Fruit fly (Drosophila melanogaster) whole organism, embryonic: ENCODE results near the gene Sodq.

Experiments
- Ada2b ChIP-seq: fragments of 200-800 bp; sonication (Bioruptor generic); IDR thresholded peaks from 2 replicates; pipeline ENCODE4 v1.3.6; 2022; ENCODE audit warnings: missing biosample characterization, missing genetic modification characterization
- BtbVII ChIP-seq: fragments of 200-800 bp; sonication (Bioruptor generic); optimal IDR thresholded peaks from 3 replicates; lab custom pipeline; 2017; ENCODE audit warnings: missing biosample characterization, mild to moderate bottlenecking, missing genetic modification characterization
- CG11504 ChIP-seq: fragments of 200-800 bp; sonication (Bioruptor generic); optimal IDR thresholded peaks from 3 replicates; lab custom pipeline; 2019; ENCODE audit warnings: missing biosample characterization, mild to moderate bottlenecking, missing genetic modification characterization, moderate library complexity
- CG12155 ChIP-seq: fragments of 200-800 bp; sonication (Bioruptor generic); optimal IDR thresholded peaks from 3 replicates; lab custom pipeline; 2016; ENCODE audit warnings: missing biosample characterization, missing genetic modification characterization
- CG12236 ChIP-seq: fragments of 200-800 bp; sonication (Bioruptor generic); optimal IDR thresholded peaks from 2 replicates; lab custom pipeline; 2016; ENCODE audit warnings: missing biosample characterization, missing genetic modification characterization
- CG1233 ChIP-seq: fragments of 200-800 bp; sonication (Bioruptor generic); optimal IDR thresholded peaks from 4 replicates; lab custom pipeline; 2018; ENCODE audit warnings: missing biosample characterization, mild to moderate bottlenecking, missing genetic modification characterization
- CG12659 ChIP-seq: fragments of 200-800 bp; sonication (Bioruptor generic); optimal IDR thresholded peaks from 3 replicates; lab custom pipeline; 2017; ENCODE audit warnings: mild to moderate bottlenecking, missing biosample characterization, missing genetic modification reagents, missing genetic modification characterization
- CG12744 ChIP-seq: fragments of 200-800 bp; sonication (Bioruptor generic); optimal IDR thresholded peaks from 2 replicates; lab custom pipeline; 2016; ENCODE audit warnings: missing biosample characterization, missing genetic modification characterization
- CG13296 ChIP-seq: fragments of 200-800 bp; sonication (Bioruptor generic); optimal IDR thresholded peaks from 3 replicates; lab custom pipeline; 2018; ENCODE audit warnings: missing biosample characterization, mild to moderate bottlenecking, missing genetic modification characterization
- CG13424 ChIP-seq: fragments of 200-800 bp; sonication (Bioruptor generic); optimal IDR thresholded peaks from 2 replicates; lab custom pipeline; 2019; ENCODE audit warnings: missing biosample characterization, mild to moderate bottlenecking, missing genetic modification characterization, moderate library complexity
- CG17328 ChIP-seq: fragments of 200-800 bp; sonication (Bioruptor generic); IDR thresholded peaks from 2 replicates; pipeline ENCODE4 v1.3.6; 2022; ENCODE audit warnings: missing biosample characterization, missing genetic modification characterization
- CG30403 ChIP-seq: fragments of 200-800 bp; sonication (Bioruptor generic); optimal IDR thresholded peaks from 3 replicates; lab custom pipeline; 2016; ENCODE audit warnings: missing biosample characterization, missing genetic modification characterization
- CG31224 ChIP-seq: fragments of 200-800 bp; sonication (Bioruptor generic); IDR thresholded peaks from 2 replicates; pipeline ENCODE4 v1.3.6; 2022; ENCODE audit warnings: missing biosample characterization, missing genetic modification characterization
- CG32532 ChIP-seq: fragments of 200-800 bp; sonication (Bioruptor generic); IDR thresholded peaks from 2 replicates; pipeline ENCODE4 v1.3.6; 2022; ENCODE audit warnings: missing biosample characterization, missing genetic modification characterization
- CG3838 ChIP-seq: fragments of 200-800 bp; sonication (Bioruptor generic); optimal IDR thresholded peaks from 3 replicates; lab custom pipeline; 2016; ENCODE audit warnings: missing biosample characterization, missing genetic modification characterization
- CG43689 ChIP-seq: fragments of 200-800 bp; sonication (Bioruptor generic); IDR thresholded peaks from 2 replicates; pipeline ENCODE4 v1.3.6; 2022; ENCODE audit warnings: missing biosample characterization, missing genetic modification characterization
- CG6175 ChIP-seq: fragments of 200-800 bp; sonication (Bioruptor generic); IDR thresholded peaks from 3 replicates; pipeline ENCODE4 v1.3.6; 2022; ENCODE audit warnings: missing biosample characterization, missing genetic modification characterization
- CG6683 ChIP-seq: fragments of 200-800 bp; sonication (Bioruptor generic); optimal IDR thresholded peaks from 2 replicates; lab custom pipeline; 2017; ENCODE audit warnings: missing biosample characterization, mild to moderate bottlenecking, missing genetic modification characterization, missing genetic modification reagents
- CG6854 ChIP-seq: fragments of 200-800 bp; sonication (Bioruptor generic); optimal IDR thresholded peaks from 3 replicates; lab custom pipeline; 2017; ENCODE audit warnings: missing biosample characterization, mild to moderate bottlenecking, missing genetic modification characterization
- CG9727 ChIP-seq: fragments of 200-800 bp; sonication (Bioruptor generic); optimal IDR thresholded peaks from 3 replicates; lab custom pipeline; 2017; ENCODE audit warnings: missing biosample characterization, mild to moderate bottlenecking, missing genetic modification characterization
- CG9876 ChIP-seq: fragments of 200-800 bp; sonication (Bioruptor generic); optimal IDR thresholded peaks from 2 replicates; lab custom pipeline; 2016; ENCODE audit warnings: missing biosample characterization, missing genetic modification characterization
- CHES-1-like ChIP-seq: fragments of 200-800 bp; sonication (Bioruptor generic); optimal IDR thresholded peaks from 2 replicates; lab custom pipeline; 2016; ENCODE audit warnings: missing biosample characterization, missing genetic modification characterization
- Camta ChIP-seq: fragments of 200-800 bp; sonication (Bioruptor generic); optimal IDR thresholded peaks from 2 replicates; lab custom pipeline; 2016; ENCODE audit warnings: missing biosample characterization, missing genetic modification characterization
- Dp ChIP-seq: fragments of 200-800 bp; sonication (Bioruptor generic); optimal IDR thresholded peaks from 2 replicates; lab custom pipeline; 2018; ENCODE audit warnings: missing biosample characterization, mild to moderate bottlenecking, missing genetic modification characterization, moderate library complexity
- Hand ChIP-seq: fragments of 200-800 bp; sonication (Bioruptor generic); optimal IDR thresholded peaks from 2 replicates; lab custom pipeline; 2017; ENCODE audit warnings: mild to moderate bottlenecking, missing biosample characterization, missing genetic modification reagents, missing genetic modification characterization
- Hmr ChIP-seq: fragments of 200-800 bp; sonication (Bioruptor generic); optimal IDR thresholded peaks from 3 replicates; lab custom pipeline; 2017; ENCODE audit warnings: mild to moderate bottlenecking, missing biosample characterization, missing genetic modification reagents, missing genetic modification characterization
- Meics ChIP-seq: fragments of 200-800 bp; sonication (Bioruptor generic); optimal IDR thresholded peaks from 2 replicates; lab custom pipeline; 2017; ENCODE audit warnings: missing biosample characterization, mild to moderate bottlenecking, missing genetic modification characterization
- PHDP ChIP-seq: fragments of 200-800 bp; sonication (Bioruptor generic); optimal IDR thresholded peaks from 3 replicates; lab custom pipeline; 2018; ENCODE audit warnings: missing biosample characterization, mild to moderate bottlenecking, missing genetic modification characterization, moderate library complexity
- Rfx ChIP-seq: fragments of 200-800 bp; sonication (Bioruptor generic); IDR thresholded peaks from 2 replicates; pipeline ENCODE4 v1.3.6; 2022; ENCODE audit warnings: missing biosample characterization, missing genetic modification characterization
- Sry-δ ChIP-seq: fragments of 200-800 bp; sonication (Bioruptor generic); optimal IDR thresholded peaks from 2 replicates; lab custom pipeline; 2016; ENCODE audit warnings: missing biosample characterization, missing genetic modification characterization
- Stat92E ChIP-seq, 3 experiments: fragments of >200 bp in 2 of 3; fragments of 200-800 bp in 1 of 3; sonication (Bioruptor generic) in 1 of 3; optimal IDR thresholded peaks; 2 replicates each; lab custom pipeline; 2017 to 2019; ENCODE audit warnings: missing biosample characterization in 3 of 3, missing genetic modification characterization in 3 of 3, mild to moderate bottlenecking in 1 of 3, moderate library complexity in 1 of 3
- abd-A ChIP-seq: fragments of 200-800 bp; sonication (Bioruptor generic); optimal IDR thresholded peaks from 3 replicates; lab custom pipeline; 2019; ENCODE audit warnings: missing biosample characterization, mild to moderate bottlenecking, missing genetic modification characterization, moderate library complexity
- ato ChIP-seq: fragments of 200-800 bp; sonication (Bioruptor generic); IDR thresholded peaks from 2 replicates; pipeline ENCODE4 v1.3.6; 2022; ENCODE audit warnings: missing biosample characterization, missing genetic modification characterization; ENCODE audit not compliant: partially characterized antibody
- ci ChIP-seq: fragments of 200-800 bp; sonication (Bioruptor generic); IDR thresholded peaks from 3 replicates; pipeline ENCODE4 v1.3.6; 2022; ENCODE audit warnings: missing biosample characterization, missing genetic modification characterization
- cwo ChIP-seq: fragments of 200-800 bp; sonication (Bioruptor generic); optimal IDR thresholded peaks from 3 replicates; lab custom pipeline; 2017; ENCODE audit warnings: missing biosample characterization, missing genetic modification characterization, mild to moderate bottlenecking, moderate library complexity, missing genetic modification reagents
- danr ChIP-seq: fragments of 200-800 bp; sonication (Bioruptor generic); IDR thresholded peaks from 2 replicates; pipeline ENCODE4 v1.3.6; 2022; ENCODE audit warnings: missing biosample characterization, missing genetic modification characterization
- dysf ChIP-seq: fragments of 200-800 bp; sonication (Bioruptor generic); IDR thresholded peaks from 3 replicates; pipeline ENCODE4 v1.3.6; 2022; ENCODE audit warnings: missing biosample characterization, missing genetic modification characterization
- eve ChIP-seq, 2 experiments: fragments of >200 bp; optimal IDR thresholded peaks; 2 replicates each; lab custom pipeline; 2017; ENCODE audit warnings: missing biosample characterization in 2 of 2, missing genetic modification characterization in 2 of 2
- fd64A ChIP-seq: fragments of 200-800 bp; sonication (Bioruptor generic); optimal IDR thresholded peaks from 3 replicates; lab custom pipeline; 2018; ENCODE audit warnings: missing biosample characterization, mild to moderate bottlenecking, missing genetic modification characterization
- hkb ChIP-seq, 2 experiments: fragments of 200-800 bp in 1 of 2; fragments of >200 bp in 1 of 2; sonication (Bioruptor generic) in 1 of 2; IDR thresholded peaks in 1 of 2; optimal IDR thresholded peaks in 1 of 2; 2 replicates each; pipeline versions ENCODE4 v1.3.6 to Lab custom; 2017 to 2022; ENCODE audit warnings: missing biosample characterization in 1 of 2, missing genetic modification characterization in 1 of 2
- ken ChIP-seq: fragments of 200-800 bp; sonication (Bioruptor generic); IDR thresholded peaks from 3 replicates; pipeline ENCODE4 v1.3.6; 2022; ENCODE audit warnings: missing biosample characterization, missing genetic modification characterization
- lab ChIP-seq: fragments of 200-800 bp; sonication (Bioruptor generic); optimal IDR thresholded peaks from 3 replicates; lab custom pipeline; 2017; ENCODE audit warnings: missing biosample characterization, missing genetic modification characterization, mild to moderate bottlenecking, moderate library complexity, missing genetic modification reagents
- lbe ChIP-seq: fragments of 200-800 bp; sonication (Bioruptor generic); optimal IDR thresholded peaks from 2 replicates; lab custom pipeline; 2016; ENCODE audit warnings: missing biosample characterization, mild to moderate bottlenecking, missing genetic modification characterization
- odd ChIP-seq: fragments of 200-800 bp; sonication (Bioruptor generic); optimal IDR thresholded peaks from 2 replicates; lab custom pipeline; 2017; ENCODE audit warnings: missing biosample characterization, mild to moderate bottlenecking, missing genetic modification characterization
- prd ChIP-seq, 3 experiments: fragments of >200 bp in 2 of 3; fragments of 200-800 bp in 1 of 3; sonication (Bioruptor generic) in 1 of 3; optimal IDR thresholded peaks in 2 of 3; IDR thresholded peaks in 1 of 3; 2 replicates in 2 of 3; 3 replicates in 1 of 3; pipeline versions ENCODE4 v1.3.6 to Lab custom; 2017 to 2022; ENCODE audit warnings: missing biosample characterization in 1 of 3, missing genetic modification characterization in 1 of 3
- scrt ChIP-seq: fragments of 200-800 bp; sonication (Bioruptor generic); optimal IDR thresholded peaks from 2 replicates; lab custom pipeline; 2018; ENCODE audit warnings: missing biosample characterization, mild to moderate bottlenecking, missing genetic modification characterization, moderate library complexity
- wdn ChIP-seq: fragments of 200-800 bp; sonication (Bioruptor generic); IDR thresholded peaks from 2 replicates; pipeline ENCODE4 v1.3.6; 2022; ENCODE audit warnings: missing biosample characterization, missing genetic modification characterization
- zen ChIP-seq: fragments of 200-800 bp; sonication (Bioruptor generic); optimal IDR thresholded peaks from 3 replicates; lab custom pipeline; 2018; ENCODE audit warnings: missing biosample characterization, mild to moderate bottlenecking, missing genetic modification characterization, moderate library complexity

The Sodq gene

DNA sequence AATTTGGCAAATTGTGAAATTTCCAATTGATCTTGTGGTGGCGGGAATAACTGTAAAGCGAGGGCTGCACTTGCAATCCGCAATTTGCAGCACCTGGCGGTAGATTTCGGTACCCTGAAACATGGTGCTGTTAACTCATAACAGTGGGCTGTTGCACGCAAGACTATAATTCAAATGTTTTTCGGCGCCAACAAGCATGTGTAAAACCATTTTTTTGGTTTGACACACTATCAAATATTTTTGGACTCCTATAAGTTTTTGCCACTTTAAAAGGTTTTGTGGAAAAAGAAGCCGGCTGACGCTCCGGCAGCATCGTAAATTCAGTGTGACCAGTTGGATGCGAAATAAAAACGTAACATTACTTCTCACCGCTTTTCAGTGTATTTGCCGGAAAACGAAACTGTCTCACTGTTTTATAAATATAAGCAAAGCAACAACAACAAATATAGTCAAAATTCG lies 44.4 kb upstream of the Sodq start, which contains the start of the genes CG14545 and CG5886 (continued):
- no peak for TF ChIP-seq prd (optimal IDR thresholded peaks at IDR 0.05; lab: Kevin White, UChicago)
- TF ChIP-seq prd (GFP tag; IDR thresholded peaks at IDR 0.05; lab: Robert Waterston, UW): 0 out of 3 replicates have a peak, but pooled peaks have one; percentile 5
- TF ChIP-seq ato: no peak
- peak; percentile 80 for TF ChIP-seq Dp (GFP tag; lab: Kevin White, UChicago)
- peak; percentile 23 for TF ChIP-seq CG30403 (GFP tag; lab: Kevin White, UChicago)
- TF ChIP-seq odd (GFP tag; lab: Kevin White, UChicago): no peak
- TF ChIP-seq ken (GFP tag; lab: Robert Waterston, UW): no peak
- TF ChIP-seq CG11504: peak; percentile 10
- TF ChIP-seq CG3838 (GFP tag; lab: Kevin White, UChicago): no peak
- no peak for TF ChIP-seq CG1233 (GFP tag; lab: Kevin White, UChicago)
- no peak for TF ChIP-seq CG12155 (GFP tag; lab: Kevin White, UChicago)
- TF ChIP-seq wdn (GFP tag; lab: Robert Waterston, UW): no peak
- TF ChIP-seq Sry-δ (GFP tag; lab: Kevin White, UChicago): peak; percentile 37
- no peak for TF ChIP-seq CG31224 (GFP tag; lab: Robert Waterston, UW)
- TF ChIP-seq ci (GFP tag; lab: Robert Waterston, UW): 0 out of 3 replicates have a peak, but pooled peaks have one; percentile 45
- no peak for TF ChIP-seq fd64A
- TF ChIP-seq zen (tag; lab: Kevin White, UChicago): no peak
- peak; percentile 31 for TF ChIP-seq CHES-1-like
- no peak for TF ChIP-seq Camta
- no peak for TF ChIP-seq Hand (GFP tag; lab: Kevin White, UChicago)

DNA sequence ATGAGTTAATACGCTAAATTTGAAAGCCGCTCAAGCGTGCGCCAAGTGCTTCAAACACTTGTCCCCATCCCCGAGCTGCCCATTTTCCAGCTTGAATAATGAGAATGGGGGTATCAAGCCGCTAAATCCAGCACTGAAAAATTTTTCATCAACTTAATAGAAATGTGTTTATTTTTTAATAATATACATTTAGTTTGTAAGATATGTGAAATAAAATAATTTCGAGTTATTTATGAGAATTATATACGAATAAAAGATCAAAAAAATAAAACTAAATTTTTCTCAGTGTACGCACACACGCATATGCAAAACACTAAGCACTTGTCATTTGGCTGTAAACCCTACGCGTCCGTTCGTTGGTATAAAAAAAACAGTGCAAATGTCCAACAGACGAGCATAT lies 40.8 kb upstream of the Sodq start:
- no peak for TF ChIP-seq lbe (GFP tag; lab: Kevin White, UChicago)
- peak; percentile 30 for TF ChIP-seq CG32532 (GFP tag; lab: Robert Waterston, UW)
- TF ChIP-seq CG6683 (GFP tag; lab: Kevin White, UChicago): no peak
- TF ChIP-seq CG17328: 0 out of 2 replicates have a peak, but pooled peaks have one; percentile 18
- peak; percentile 51 for TF ChIP-seq Hmr
- peak; percentile 24 for TF ChIP-seq CG13296 (GFP tag; lab: Kevin White, UChicago)
- no peak for TF ChIP-seq fd64A
- TF ChIP-seq Ada2b: peak; percentile 46; the same call in 1 of the 2 replicates
- TF ChIP-seq danr (GFP tag; lab: Robert Waterston, UW): 0 out of 2 replicates have a peak, but pooled peaks have one; percentile 7
- TF ChIP-seq CG6175 (GFP tag; lab: Robert Waterston, UW): no peak
- no peak for TF ChIP-seq Stat92E (GFP tag; optimal IDR thresholded peaks at IDR 0.05; lab: Kevin White, UChicago)
- TF ChIP-seq Sry-δ (GFP tag; lab: Kevin White, UChicago): no peak
- TF ChIP-seq CG43689 (GFP tag; lab: Robert Waterston, UW): no peak
- no peak for TF ChIP-seq CG12659 (GFP tag; lab: Kevin White, UChicago)
- TF ChIP-seq CG6854 (GFP tag; lab: Kevin White, UChicago): peak; percentile 23
- peak; percentile 14 for TF ChIP-seq scrt (GFP tag; lab: Kevin White, UChicago)
- peak; percentile 22 for TF ChIP-seq PHDP (tag; lab: Kevin White, UChicago)
- TF ChIP-seq Rfx: peak; percentile 48; the same call in 1 of the 2 replicates
- no peak for TF ChIP-seq CG9876 (GFP tag; lab: Kevin White, UChicago)
- TF ChIP-seq eve (GFP tag; optimal IDR thresholded peaks at IDR 0.05; lab: Kevin White, UChicago): peak in 1 of 2 experiments; percentile 41
- TF ChIP-seq CG13424: peak; percentile 18
- TF ChIP-seq dysf (GFP tag; lab: Robert Waterston, UW): peak; percentile 54; the same call in 1 of the 3 replicates
- TF ChIP-seq lab: peak; percentile 55
- peak; percentile 19 for TF ChIP-seq Meics (GFP tag; lab: Kevin White, UChicago)
- TF ChIP-seq CG12236 (GFP tag; lab: Kevin White, UChicago): no peak
- no peak for TF ChIP-seq CG12744 (GFP tag; lab: Kevin White, UChicago)
- peak; percentile 25 for TF ChIP-seq cwo (GFP tag; lab: Kevin White, UChicago)
- TF ChIP-seq BtbVII (GFP tag; lab: Kevin White, UChicago): peak; percentile 20
- no peak for TF ChIP-seq hkb (optimal IDR thresholded peaks at IDR 0.05; lab: Kevin White, UChicago)
- TF ChIP-seq hkb (GFP tag; IDR thresholded peaks at IDR 0.05; lab: Robert Waterston, UW): peak; percentile 51; the same call in 1 of the 2 replicates
- peak; percentile 55 for TF ChIP-seq abd-A
- peak; percentile 11 for TF ChIP-seq CG9727 (GFP tag; lab: Kevin White, UChicago)
